Worm (Caenorhabditis elegans) whole organism, L4 larva: ENCODE measurements around the gene sds-22.

Source experiments
- D1046.2 ChIP-seq: fragments of 200-800 bp; sonication (Bioruptor generic); IDR thresholded peaks from 2 replicates; pipeline ENCODE4 v1.3.6; 2022; ENCODE audit warnings: missing genetic modification characterization, missing compliant biosample characterization
- F10B5.3 ChIP-seq: sonication (generic microtip); optimal IDR thresholded peaks from 2 replicates; lab custom pipeline; 2016; ENCODE audit warnings: mild to moderate bottlenecking, missing genetic modification characterization, missing compliant biosample characterization
- F26F4.8 ChIP-seq: fragments of 200-800 bp; sonication (Bioruptor generic); conservative IDR thresholded peaks from 2 replicates; pipeline ENCODE4 v1.3.6; 2022; ENCODE audit warnings: missing genetic modification characterization, missing compliant biosample characterization
- F37D6.2 ChIP-seq: sonication (generic microtip); optimal IDR thresholded peaks from 2 replicates; lab custom pipeline; 2016; ENCODE audit warnings: mild to moderate bottlenecking, missing genetic modification characterization, missing compliant biosample characterization
- F44E2.7 ChIP-seq: fragments of 200-800 bp; sonication (Bioruptor generic); IDR thresholded peaks from 2 replicates; pipeline ENCODE4 v2.1.2; 2022; ENCODE audit warnings: missing genetic modification characterization, missing compliant biosample characterization
- F49E8.2 ChIP-seq: sonication (generic microtip); optimal IDR thresholded peaks from 2 replicates; lab custom pipeline; 2016; ENCODE audit warnings: missing compliant biosample characterization, mild to moderate bottlenecking, missing genetic modification characterization, borderline replicate concordance
- R02D3.7 ChIP-seq: fragments of 150-350 bp; sonication (generic microtip); optimal IDR thresholded peaks from 3 replicates; lab custom pipeline; 2014; ENCODE audit warnings: missing biosample characterization, missing genetic modification characterization
- T20F7.1 ChIP-seq: fragments of 200-800 bp; sonication (Bioruptor generic); optimal IDR thresholded peaks from 2 replicates; lab custom pipeline; 2018; ENCODE audit warnings: mild to moderate bottlenecking, missing genetic modification characterization, missing compliant biosample characterization
- Y48G9A.11 ChIP-seq: fragments of 200-800 bp; sonication (Bioruptor generic); IDR thresholded peaks from 2 replicates; pipeline ENCODE4 v1.3.6; 2022; ENCODE audit warnings: missing genetic modification reagents, missing genetic modification characterization, missing compliant biosample characterization
- ZK337.2 ChIP-seq: fragments of 200-800 bp; sonication (Bioruptor generic); IDR thresholded peaks from 2 replicates; pipeline ENCODE4 v1.3.6; 2022; ENCODE audit warnings: missing genetic modification reagents, missing genetic modification characterization, missing compliant biosample characterization
- aha-1 ChIP-seq: fragments of 150-350 bp; peaks from one replicate; lab custom pipeline; 2014; ENCODE audit warnings: missing biosample characterization, missing genetic modification characterization
- ama-1 ChIP-seq: fragments of 150-350 bp; optimal IDR thresholded peaks from 2 replicates; lab custom pipeline; 2014; ENCODE audit warnings: inconsistent platforms, mixed read lengths
- attf-4 ChIP-seq: sonication (generic microtip); optimal IDR thresholded peaks from 3 replicates; lab custom pipeline; 2017; ENCODE audit warnings: missing biosample characterization, missing genetic modification characterization
- ceh-32 ChIP-seq: sonication (generic microtip); optimal IDR thresholded peaks from 2 replicates; lab custom pipeline; 2016; ENCODE audit warnings: mild to moderate bottlenecking, missing genetic modification characterization, missing compliant biosample characterization; ENCODE audit not compliant: poor library complexity
- ceh-44 ChIP-seq: fragments of 200-800 bp; sonication (Bioruptor generic); IDR thresholded peaks from 2 replicates; pipeline ENCODE4 v1.3.6; 2022; ENCODE audit warnings: missing genetic modification reagents, missing genetic modification characterization, missing compliant biosample characterization
- ces-1 ChIP-seq: fragments of 150-350 bp; sonication (generic microtip); optimal IDR thresholded peaks from 4 replicates; lab custom pipeline; 2014; ENCODE audit warnings: missing biosample characterization, missing genetic modification reagents, missing genetic modification characterization
- daf-19 ChIP-seq: fragments of 200-800 bp; sonication (Bioruptor generic); conservative IDR thresholded peaks from 2 replicates; pipeline ENCODE4 v1.3.6; 2022; ENCODE audit warnings: missing genetic modification characterization, missing compliant biosample characterization
- dmd-9 ChIP-seq: fragments of 200-800 bp; sonication (Bioruptor generic); IDR thresholded peaks from 2 replicates; pipeline ENCODE4 v1.3.6; 2022; ENCODE audit warnings: missing genetic modification reagents, missing genetic modification characterization, missing compliant biosample characterization
- dve-1 ChIP-seq: sonication (generic microtip); optimal IDR thresholded peaks from 2 replicates; lab custom pipeline; 2017; ENCODE audit warnings: antibody characterized with exemption, mild to moderate bottlenecking, missing genetic modification characterization, missing compliant biosample characterization; ENCODE audit not compliant: insufficient read depth
- egl-27 ChIP-seq: sonication (generic microtip); optimal IDR thresholded peaks from 3 replicates; lab custom pipeline; 2017; ENCODE audit warnings: missing biosample characterization, missing genetic modification reagents, missing genetic modification characterization
- fkh-10 ChIP-seq: fragments of 150-350 bp; optimal IDR thresholded peaks from 2 replicates; lab custom pipeline; 2014; ENCODE audit warnings: missing biosample characterization, missing genetic modification reagents, missing genetic modification characterization
- hif-1 ChIP-seq, 2 experiments: sonication (generic microtip); optimal IDR thresholded peaks; 2 replicates each; lab custom pipeline; 2016 to 2017; ENCODE audit warnings: missing compliant biosample characterization in 2 of 2, missing genetic modification characterization in 2 of 2, missing genetic modification reagents in 2 of 2, missing genotype in 2 of 2, mild to moderate bottlenecking in 1 of 2
- lim-7 ChIP-seq: fragments of 200-800 bp; sonication (Bioruptor generic); IDR thresholded peaks from 2 replicates; pipeline ENCODE4 v1.3.6; 2022; ENCODE audit warnings: missing genetic modification characterization, missing compliant biosample characterization
- lin-1 ChIP-seq: fragments of 200-800 bp; sonication (Bioruptor generic); IDR thresholded peaks from 2 replicates; pipeline ENCODE4 v1.3.6; 2022; ENCODE audit warnings: missing genetic modification reagents, missing genetic modification characterization, missing compliant biosample characterization
- lin-13 ChIP-seq: fragments of 150-350 bp; optimal IDR thresholded peaks from 2 replicates; lab custom pipeline; 2014; ENCODE audit warnings: missing biosample characterization, missing genetic modification reagents, missing genetic modification characterization
- lin-15B ChIP-seq: fragments of 150-350 bp; sonication (generic microtip); optimal IDR thresholded peaks from 3 replicates; lab custom pipeline; 2014; ENCODE audit warnings: missing biosample characterization, missing genetic modification characterization
- lin-29 ChIP-seq: fragments of 200-800 bp; sonication (Bioruptor generic); IDR thresholded peaks from 2 replicates; pipeline ENCODE4 v1.3.6; 2022; ENCODE audit warnings: missing genetic modification reagents, missing genetic modification characterization, missing compliant biosample characterization
- lin-38 ChIP-seq: fragments of 200-800 bp; sonication (Bioruptor generic); IDR thresholded peaks from 2 replicates; pipeline ENCODE4 v1.3.6; 2022; ENCODE audit warnings: missing genetic modification reagents, missing genetic modification characterization, missing compliant biosample characterization
- lir-3 ChIP-seq: sonication (generic microtip); optimal IDR thresholded peaks from 2 replicates; lab custom pipeline; 2016; ENCODE audit warnings: mild to moderate bottlenecking, missing genetic modification characterization, missing compliant biosample characterization
- madf-9 ChIP-seq: fragments of 200-800 bp; sonication (Bioruptor generic); conservative IDR thresholded peaks from 2 replicates; pipeline ENCODE4 v1.3.6; 2022; ENCODE audit warnings: missing genetic modification reagents, missing genetic modification characterization, missing compliant biosample characterization
- mdl-1 ChIP-seq, 2 experiments: fragments of 150-350 bp in 1 of 2; sonication (generic microtip) in 1 of 2; optimal IDR thresholded peaks; 2 replicates each; lab custom pipeline; 2014 to 2017; ENCODE audit warnings: missing biosample characterization in 2 of 2, missing genetic modification characterization in 2 of 2
- nhr-10 ChIP-seq: fragments of 150-350 bp; optimal IDR thresholded peaks from 2 replicates; lab custom pipeline; 2014; ENCODE audit warnings: missing biosample characterization, missing genetic modification characterization
- nhr-102 ChIP-seq: sonication (generic microtip); optimal IDR thresholded peaks from 2 replicates; lab custom pipeline; 2016; ENCODE audit warnings: mild to moderate bottlenecking, missing genetic modification characterization, moderate library complexity, missing compliant biosample characterization
- nhr-111 ChIP-seq: fragments of 200-800 bp; sonication (Bioruptor generic); optimal IDR thresholded peaks from 2 replicates; lab custom pipeline; 2018; ENCODE audit warnings: mild to moderate bottlenecking, missing genetic modification characterization, missing compliant biosample characterization
- nhr-41 ChIP-seq: fragments of 200-800 bp; sonication (Bioruptor generic); IDR thresholded peaks from 2 replicates; pipeline ENCODE4 v1.3.6; 2022; ENCODE audit warnings: missing genetic modification reagents, missing genetic modification characterization, missing compliant biosample characterization
- nhr-76 ChIP-seq: fragments of 150-350 bp; optimal IDR thresholded peaks from 2 replicates; lab custom pipeline; 2014; ENCODE audit warnings: missing biosample characterization, missing genetic modification characterization
- pha-4 ChIP-seq, 2 experiments: fragments of 150-350 bp in 1 of 2; fragments of 200-800 bp in 1 of 2; sonication (Bioruptor generic) in 1 of 2; IDR thresholded peaks in 1 of 2; optimal IDR thresholded peaks in 1 of 2; 2 replicates each; pipeline versions ENCODE4 v1.3.6 to Lab custom; 2014 to 2022; ENCODE audit warnings: missing genetic modification characterization in 2 of 2, missing genetic modification reagents in 2 of 2, missing biosample characterization in 1 of 2, missing compliant biosample characterization in 1 of 2
- sdz-12 ChIP-seq: fragments of 200-800 bp; sonication (Bioruptor generic); optimal IDR thresholded peaks from 2 replicates; lab custom pipeline; 2018; ENCODE audit warnings: mild to moderate bottlenecking, missing genetic modification characterization, missing compliant biosample characterization
- set-16 ChIP-seq: fragments of 200-800 bp; sonication (Bioruptor generic); IDR thresholded peaks from 2 replicates; pipeline ENCODE4 v1.3.6; 2022; ENCODE audit warnings: missing genetic modification reagents, missing genetic modification characterization, missing compliant biosample characterization
- spr-3 ChIP-seq: fragments of 200-800 bp; sonication (Bioruptor generic); optimal IDR thresholded peaks from 2 replicates; lab custom pipeline; 2018; ENCODE audit warnings: mild to moderate bottlenecking, missing genetic modification characterization, missing compliant biosample characterization
- tag-97 ChIP-seq: fragments of 200-800 bp; sonication (Bioruptor generic); IDR thresholded peaks from 2 replicates; pipeline ENCODE4 v1.3.6; 2022; ENCODE audit warnings: missing genetic modification characterization, missing compliant biosample characterization
- tra-1 ChIP-seq: fragments of 200-800 bp; sonication (Bioruptor generic); IDR thresholded peaks from 2 replicates; pipeline ENCODE4 v1.3.6; 2022; ENCODE audit warnings: missing genetic modification reagents, missing genetic modification characterization, missing compliant biosample characterization
- unc-130 ChIP-seq: sonication (generic microtip); optimal IDR thresholded peaks from 2 replicates; lab custom pipeline; 2016; ENCODE audit warnings: missing genetic modification reagents, missing genetic modification characterization, missing compliant biosample characterization
- unc-39 ChIP-seq: sonication (generic microtip); optimal IDR thresholded peaks from 2 replicates; lab custom pipeline; 2017; ENCODE audit warnings: missing biosample characterization, missing genetic modification characterization
- unc-62 ChIP-seq, 3 experiments: fragments of 150-350 bp in 1 of 3; sonication (generic microtip); optimal IDR thresholded peaks in 2 of 3; peaks in 1 of 3; 1 replicate in 1 of 3; 2 replicates in 2 of 3; lab custom pipeline; 2014 to 2017; ENCODE audit warnings: missing biosample characterization in 3 of 3, missing genetic modification characterization in 3 of 3, missing genetic modification reagents in 3 of 3, missing genotype in 1 of 3
- vab-7 ChIP-seq: fragments of 200-800 bp; sonication (Bioruptor generic); IDR thresholded peaks from 2 replicates; pipeline ENCODE4 v1.3.6; 2022; ENCODE audit warnings: missing genetic modification reagents, missing genetic modification characterization, missing compliant biosample characterization
- zag-1 ChIP-seq: fragments of 150-350 bp; optimal IDR thresholded peaks from 2 replicates; lab custom pipeline; 2014; ENCODE audit warnings: missing biosample characterization, missing genetic modification characterization
- zfp-3 ChIP-seq: fragments of 200-800 bp; sonication (Bioruptor generic); conservative IDR thresholded peaks from 2 replicates; pipeline ENCODE4 v1.3.6; 2022; ENCODE audit warnings: missing genetic modification reagents, missing genetic modification characterization, missing compliant biosample characterization
- zip-11 ChIP-seq: fragments of 200-800 bp; sonication (Bioruptor generic); IDR thresholded peaks from 2 replicates; pipeline ENCODE4 v1.3.6; 2022; ENCODE audit warnings: missing genetic modification characterization, missing compliant biosample characterization
- zip-2 ChIP-seq: fragments of 150-350 bp; optimal IDR thresholded peaks from 2 replicates; lab custom pipeline; 2014; ENCODE audit warnings: missing biosample characterization, missing genetic modification characterization
- ztf-11 ChIP-seq: fragments of 150-350 bp; optimal IDR thresholded peaks from 2 replicates; lab custom pipeline; 2014; ENCODE audit warnings: missing biosample characterization, missing genetic modification characterization

Gene sds-22

DNA sequence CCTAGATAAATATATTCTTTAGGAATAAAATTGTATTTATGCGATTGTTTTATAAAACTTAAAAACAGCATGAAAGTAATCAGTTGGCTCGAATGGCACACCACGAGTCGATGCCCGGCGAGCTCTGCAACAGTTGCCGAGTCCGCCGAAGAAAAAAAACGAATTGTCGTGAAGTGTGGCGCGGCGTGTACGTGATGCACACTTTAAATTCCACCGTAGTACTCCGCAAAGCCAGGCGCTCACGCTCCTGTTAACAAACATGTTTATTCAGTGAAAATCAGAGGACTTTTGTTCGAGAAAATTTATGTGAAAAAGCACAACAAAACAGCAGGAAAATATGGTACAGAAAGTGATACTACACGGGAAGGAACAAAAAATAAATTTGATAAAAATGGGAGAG, 12.4 kb downstream of the sds-22 start (continued):
- TF ChIP-seq madf-9 (GFP tag; lab: Robert Waterston, UW): no peak
- TF ChIP-seq nhr-41 (GFP tag; lab: Robert Waterston, UW): no peak
- TF ChIP-seq lir-3 (tag; lab: Kevin White, UChicago): no peak
- TF ChIP-seq tra-1 (GFP tag; lab: Robert Waterston, UW): no peak
- TF ChIP-seq T20F7.1 (GFP tag; lab: Kevin White, UChicago): peak; percentile 78
- no peak for TF ChIP-seq sdz-12 (GFP tag; lab: Kevin White, UChicago)
- no peak for TF ChIP-seq zag-1 (tag; lab: Kevin White, UChicago)
- no peak for TF ChIP-seq F44E2.7 (GFP tag; lab: Robert Waterston, UW)
- no peak for TF ChIP-seq egl-27
- no peak for TF ChIP-seq daf-19 (GFP tag; lab: Robert Waterston, UW)
- no peak for TF ChIP-seq F49E8.2
- TF ChIP-seq zip-11 (GFP tag; lab: Robert Waterston, UW): no peak
- TF ChIP-seq unc-39 (tag; lab: Kevin White, UChicago): no peak
- TF ChIP-seq vab-7 (GFP tag; lab: Robert Waterston, UW): no peak
- no peak for TF ChIP-seq nhr-102
- TF ChIP-seq Y48G9A.11 (GFP tag; lab: Robert Waterston, UW): no peak
- TF ChIP-seq F26F4.8 (GFP tag; lab: Robert Waterston, UW): no peak
- no peak for TF ChIP-seq ztf-11
- TF ChIP-seq zip-2 (tag; lab: Kevin White, UChicago): no peak
- no peak for TF ChIP-seq ces-1 (GFP tag; lab: Kevin White, UChicago)
- TF ChIP-seq ceh-44: no peak
- no peak for TF ChIP-seq unc-130
- TF ChIP-seq lim-7 (GFP tag; lab: Robert Waterston, UW): no peak
- no peak for TF ChIP-seq dmd-9 (GFP tag; lab: Robert Waterston, UW)
- TF ChIP-seq ceh-32: no peak
- TF ChIP-seq ama-1 (lab: Kevin White, UChicago): peak; percentile 32
- no peak for TF ChIP-seq nhr-10 (tag; lab: Kevin White, UChicago)
- no peak for TF ChIP-seq mdl-1 (tag; optimal IDR thresholded peaks at IDR 0.05; lab: Kevin White, UChicago)
- no peak for TF ChIP-seq lin-29 (GFP tag; lab: Robert Waterston, UW)
- peak in 1 of 2 experiments; percentile 37 for TF ChIP-seq hif-1 (tag; optimal IDR thresholded peaks at IDR 0.05; lab: Kevin White, UChicago)
- TF ChIP-seq F37D6.2 (tag; lab: Kevin White, UChicago): no peak
- TF ChIP-seq attf-4 (tag; lab: Kevin White, UChicago): no peak
- no peak for TF ChIP-seq F10B5.3 (tag; lab: Kevin White, UChicago)
- TF ChIP-seq tag-97 (GFP tag; lab: Robert Waterston, UW): no peak
- TF ChIP-seq lin-13 (GFP tag; lab: Kevin White, UChicago): peak; percentile 20
- peak; percentile 84 for TF ChIP-seq aha-1 (tag; lab: Kevin White, UChicago)
- TF ChIP-seq lin-1 (GFP tag; lab: Robert Waterston, UW): no peak
- TF ChIP-seq R02D3.7 (tag; lab: Kevin White, UChicago): no peak
- TF ChIP-seq spr-3 (GFP tag; lab: Kevin White, UChicago): no peak
- TF ChIP-seq nhr-76 (tag; lab: Kevin White, UChicago): no peak
- TF ChIP-seq D1046.2 (GFP tag; lab: Robert Waterston, UW): no peak
- TF ChIP-seq unc-62 (GFP tag; optimal IDR thresholded peaks at IDR 0.05 in 1 of 2; lab: Kevin White, UChicago): no peak
- no peak for TF ChIP-seq unc-62 (tag; optimal IDR thresholded peaks at IDR 0.05; lab: Kevin White, UChicago)
- no peak for TF ChIP-seq pha-4 (GFP tag; IDR thresholded peaks at IDR 0.05; lab: Robert Waterston, UW)
- TF ChIP-seq pha-4 (tag; optimal IDR thresholded peaks at IDR 0.05; lab: Kevin White, UChicago): no peak
- no peak for TF ChIP-seq fkh-10
- peak; percentile 6 for TF ChIP-seq dve-1 (tag; lab: Kevin White, UChicago)
- TF ChIP-seq lin-15B: no peak
- TF ChIP-seq lin-38 (GFP tag; lab: Robert Waterston, UW): 0 out of 2 replicates have a peak, but pooled peaks have one; percentile 40
- TF ChIP-seq ZK337.2 (GFP tag; lab: Robert Waterston, UW): no peak
- no peak for TF ChIP-seq set-16 (GFP tag; lab: Robert Waterston, UW)
- no peak for TF ChIP-seq nhr-111 (GFP tag; lab: Kevin White, UChicago)
- TF ChIP-seq zfp-3 (GFP tag; lab: Robert Waterston, UW): no peak
